Worm (Caenorhabditis elegans) whole organism, L3 larva: ENCODE data around the gene ZK470.1.

Source experiments
- ceh-9 ChIP-seq: sonication (generic microtip); optimal IDR thresholded peaks from 2 replicates; lab custom pipeline; 2018; ENCODE audit warnings: missing biosample characterization, missing genetic modification characterization
- eor-1 ChIP-seq, 2 experiments: fragments of 150-350 bp; optimal IDR thresholded peaks; 2 replicates each; lab custom pipeline; 2014 to 2018; ENCODE audit warnings: missing biosample characterization in 2 of 2, missing genetic modification characterization in 2 of 2
- nhr-237 ChIP-seq: fragments of 150-350 bp; optimal IDR thresholded peaks from 2 replicates; lab custom pipeline; 2014; ENCODE audit warnings: missing biosample characterization, missing genetic modification characterization
- nhr-77 ChIP-seq: fragments of 150-350 bp; optimal IDR thresholded peaks from 2 replicates; lab custom pipeline; 2014; ENCODE audit warnings: missing biosample characterization, missing genetic modification characterization
- unc-62 ChIP-seq: fragments of 150-350 bp; sonication (generic microtip); optimal IDR thresholded peaks from 4 replicates; lab custom pipeline; 2014; ENCODE audit warnings: missing biosample characterization, missing genetic modification reagents, missing genetic modification characterization

DNA sequence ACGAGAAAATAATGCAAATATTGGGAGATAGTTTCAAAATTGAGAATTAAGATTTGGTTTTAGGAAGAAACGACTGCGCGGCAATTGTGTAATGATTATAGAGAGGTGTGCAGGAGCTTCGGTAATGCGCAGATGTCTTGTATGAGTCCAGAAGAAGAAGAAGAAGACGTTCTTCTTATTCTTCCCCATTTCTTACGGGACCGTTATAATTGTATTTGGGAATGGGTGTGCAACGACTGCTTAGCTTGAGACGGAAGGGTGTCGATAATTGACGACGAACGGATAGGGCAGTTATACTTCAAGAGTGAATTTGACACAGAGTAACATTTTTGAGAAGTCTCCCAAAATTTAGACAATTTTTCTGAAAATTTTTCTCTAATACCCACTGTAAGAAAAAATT, 34.8 kb upstream of the ZK470.1 start:
- TF ChIP-seq ceh-9 (tag; lab: Kevin White, UChicago) (no peak), nhr-77 (tag; lab: Kevin White, UChicago) (no peak), unc-62 (GFP tag; lab: Kevin White, UChicago) (no peak), nhr-237 (tag; lab: Kevin White, UChicago) (no peak), eor-1 (tag; optimal IDR thresholded peaks at IDR 0.05; lab: Kevin White, UChicago) (no peak)
